Worm (Caenorhabditis elegans) whole organism, L3 larva: ENCODE results near the gene lgc-18.

Experiments used
- R02D3.7 ChIP-seq: fragments of 150-350 bp; optimal IDR thresholded peaks from 2 replicates; lab custom pipeline; 2014; ENCODE audit warnings: missing biosample characterization, missing genetic modification characterization
- ZK546.5 ChIP-seq: sonication (generic microtip); optimal IDR thresholded peaks from 2 replicates; lab custom pipeline; 2017; ENCODE audit warnings: missing biosample characterization, missing genetic modification characterization
- aly-2 ChIP-seq: fragments of 150-350 bp; optimal IDR thresholded peaks from 2 replicates; lab custom pipeline; 2014; ENCODE audit warnings: missing biosample characterization, missing genetic modification characterization
- ama-1 ChIP-seq: fragments of 150-350 bp; optimal IDR thresholded peaks from 2 replicates; lab custom pipeline; 2018
- ceh-16 ChIP-seq: sonication (generic microtip); optimal IDR thresholded peaks from 2 replicates; lab custom pipeline; 2017; ENCODE audit warnings: missing biosample characterization, missing genetic modification characterization
- ceh-28 ChIP-seq: fragments of 150-350 bp; optimal IDR thresholded peaks from 2 replicates; lab custom pipeline; 2014; ENCODE audit warnings: missing biosample characterization, missing genetic modification reagents, missing genetic modification characterization
- ceh-82 ChIP-seq: fragments of 150-350 bp; optimal IDR thresholded peaks from 2 replicates; lab custom pipeline; 2014; ENCODE audit warnings: missing biosample characterization, missing genetic modification characterization
- ceh-9 ChIP-seq: sonication (generic microtip); optimal IDR thresholded peaks from 2 replicates; lab custom pipeline; 2018; ENCODE audit warnings: missing biosample characterization, missing genetic modification characterization
- daf-12 ChIP-seq: fragments of 150-350 bp; optimal IDR thresholded peaks from 2 replicates; lab custom pipeline; 2014; ENCODE audit warnings: missing biosample characterization, missing genetic modification reagents, missing genetic modification characterization
- egl-27 ChIP-seq: sonication (generic microtip); optimal IDR thresholded peaks from 4 replicates; lab custom pipeline; 2017; ENCODE audit warnings: missing biosample characterization, missing genetic modification reagents, missing genetic modification characterization
- egl-5 ChIP-seq: fragments of 150-350 bp; optimal IDR thresholded peaks from 2 replicates; lab custom pipeline; 2017; ENCODE audit warnings: missing biosample characterization, missing genetic modification reagents, missing genetic modification characterization, inconsistent platforms
- elt-1 ChIP-seq: fragments of 150-350 bp; optimal IDR thresholded peaks from 2 replicates; lab custom pipeline; 2014; ENCODE audit warnings: missing biosample characterization, missing genetic modification characterization
- elt-2 ChIP-seq: sonication (generic microtip); optimal IDR thresholded peaks from 2 replicates; lab custom pipeline; 2016; ENCODE audit warnings: missing genetic modification reagents, mild to moderate bottlenecking, missing genetic modification characterization, missing compliant biosample characterization
- elt-3 ChIP-seq, 3 experiments: fragments of 150-350 bp in 1 of 3; sonication (generic microtip) in 2 of 3; optimal IDR thresholded peaks; 2 replicates in 2 of 3; 4 replicates in 1 of 3; lab custom pipeline; 2014 to 2017; ENCODE audit warnings: missing biosample characterization in 3 of 3, missing genetic modification characterization in 3 of 3
- eor-1 ChIP-seq, 2 experiments: fragments of 150-350 bp; optimal IDR thresholded peaks; 2 replicates each; lab custom pipeline; 2014 to 2018; ENCODE audit warnings: missing biosample characterization in 2 of 2, missing genetic modification characterization in 2 of 2
- fkh-10 ChIP-seq: sonication (generic microtip); optimal IDR thresholded peaks from 2 replicates; lab custom pipeline; 2017; ENCODE audit warnings: missing biosample characterization, missing genetic modification reagents, missing genetic modification characterization
- fkh-2 ChIP-seq: fragments of 150-350 bp; optimal IDR thresholded peaks from 2 replicates; lab custom pipeline; 2014; ENCODE audit warnings: missing biosample characterization, missing genetic modification reagents, missing genetic modification characterization
- fos-1 ChIP-seq: fragments of 150-350 bp; optimal IDR thresholded peaks from 2 replicates; lab custom pipeline; 2014; ENCODE audit warnings: missing biosample characterization, missing genetic modification characterization
- hmg-11 ChIP-seq: sonication (generic microtip); optimal IDR thresholded peaks from 2 replicates; lab custom pipeline; 2016; ENCODE audit warnings: missing genetic modification characterization, missing compliant biosample characterization
- jun-1 ChIP-seq: fragments of 150-350 bp; optimal IDR thresholded peaks from 2 replicates; lab custom pipeline; 2014; ENCODE audit warnings: missing biosample characterization, missing genetic modification reagents, missing genetic modification characterization
- lin-15B ChIP-seq: fragments of 150-350 bp; optimal IDR thresholded peaks from 2 replicates; lab custom pipeline; 2014; ENCODE audit warnings: missing biosample characterization, missing genetic modification characterization
- lin-39 ChIP-seq: fragments of 150-350 bp; optimal IDR thresholded peaks from 2 replicates; lab custom pipeline; 2018; ENCODE audit warnings: missing biosample characterization, missing genetic modification reagents, missing genetic modification characterization
- lsy-12 ChIP-seq: sonication (generic microtip); optimal IDR thresholded peaks from 2 replicates; lab custom pipeline; 2016; ENCODE audit warnings: mild to moderate bottlenecking, missing genetic modification characterization, missing compliant biosample characterization
- mdl-1 ChIP-seq: fragments of 150-350 bp; optimal IDR thresholded peaks from 2 replicates; lab custom pipeline; 2014; ENCODE audit warnings: missing biosample characterization, missing genetic modification characterization
- mml-1 ChIP-seq: fragments of 150-350 bp; sonication (generic microtip); optimal IDR thresholded peaks from 3 replicates; lab custom pipeline; 2014; ENCODE audit warnings: missing biosample characterization, missing genetic modification characterization
- nfya-1 ChIP-seq: sonication (generic microtip); optimal IDR thresholded peaks from 2 replicates; lab custom pipeline; 2017; ENCODE audit warnings: missing genetic modification characterization, mild to moderate bottlenecking, missing compliant biosample characterization, antibody characterized with exemption, moderate library complexity; ENCODE audit not compliant: insufficient read depth
- nhr-11 ChIP-seq: fragments of 150-350 bp; optimal IDR thresholded peaks from 2 replicates; lab custom pipeline; 2014; ENCODE audit warnings: missing biosample characterization, missing genetic modification characterization
- nhr-12 ChIP-seq: fragments of 150-350 bp; optimal IDR thresholded peaks from 2 replicates; lab custom pipeline; 2014; ENCODE audit warnings: missing biosample characterization, missing genetic modification characterization
- nhr-23 ChIP-seq: fragments of 150-350 bp; optimal IDR thresholded peaks from 2 replicates; lab custom pipeline; 2014; ENCODE audit warnings: missing biosample characterization, missing genetic modification reagents, missing genetic modification characterization
- nhr-237 ChIP-seq: fragments of 150-350 bp; optimal IDR thresholded peaks from 2 replicates; lab custom pipeline; 2014; ENCODE audit warnings: missing biosample characterization, missing genetic modification characterization
- nhr-25 ChIP-seq: sonication (generic microtip); optimal IDR thresholded peaks from 2 replicates; lab custom pipeline; 2017; ENCODE audit warnings: missing biosample characterization, missing genetic modification characterization
- nhr-28 ChIP-seq: fragments of 150-350 bp; optimal IDR thresholded peaks from 2 replicates; lab custom pipeline; 2014; ENCODE audit warnings: missing biosample characterization, missing genetic modification characterization
- nhr-43 ChIP-seq: sonication (generic microtip); optimal IDR thresholded peaks from 2 replicates; lab custom pipeline; 2016; ENCODE audit warnings: mild to moderate bottlenecking, missing genetic modification characterization, missing compliant biosample characterization; ENCODE audit not compliant: poor library complexity, severe bottlenecking
- nhr-67 ChIP-seq: fragments of 150-350 bp; optimal IDR thresholded peaks from 2 replicates; lab custom pipeline; 2014; ENCODE audit warnings: missing biosample characterization, missing genetic modification characterization
- nhr-76 ChIP-seq: fragments of 150-350 bp; sonication (generic microtip); optimal IDR thresholded peaks from 5 replicates; lab custom pipeline; 2014; ENCODE audit warnings: missing biosample characterization, missing genetic modification characterization
- nhr-77 ChIP-seq: fragments of 150-350 bp; optimal IDR thresholded peaks from 2 replicates; lab custom pipeline; 2014; ENCODE audit warnings: missing biosample characterization, missing genetic modification characterization
- pha-4 ChIP-seq: fragments of 150-350 bp; optimal IDR thresholded peaks from 2 replicates; lab custom pipeline; 2014; ENCODE audit warnings: missing biosample characterization, missing genetic modification reagents, missing genetic modification characterization
- pqm-1 ChIP-seq: fragments of 150-350 bp; optimal IDR thresholded peaks from 2 replicates; lab custom pipeline; 2017; ENCODE audit warnings: missing biosample characterization, missing genetic modification characterization, inconsistent platforms
- sea-2 ChIP-seq: fragments of 150-350 bp; sonication (generic microtip); optimal IDR thresholded peaks from 4 replicates; lab custom pipeline; 2014; ENCODE audit warnings: missing biosample characterization, missing genetic modification reagents, missing genetic modification characterization
- skn-1 ChIP-seq: fragments of 150-350 bp; optimal IDR thresholded peaks from 2 replicates; lab custom pipeline; 2014; ENCODE audit warnings: missing biosample characterization, missing genetic modification characterization
- snpc-4 ChIP-seq: fragments of 150-350 bp; optimal IDR thresholded peaks from 2 replicates; lab custom pipeline; 2014; ENCODE audit warnings: missing biosample characterization, missing genetic modification characterization
- tbx-2 ChIP-seq: sonication (generic microtip); optimal IDR thresholded peaks from 2 replicates; lab custom pipeline; 2016; ENCODE audit warnings: mild to moderate bottlenecking, missing genetic modification characterization, missing compliant biosample characterization
- unc-39 ChIP-seq: sonication (generic microtip); optimal IDR thresholded peaks from 4 replicates; lab custom pipeline; 2017; ENCODE audit warnings: missing biosample characterization, missing genetic modification characterization
- unc-62 ChIP-seq: fragments of 150-350 bp; sonication (generic microtip); optimal IDR thresholded peaks from 4 replicates; lab custom pipeline; 2014; ENCODE audit warnings: missing biosample characterization, missing genetic modification reagents, missing genetic modification characterization
- zag-1 ChIP-seq: fragments of 150-350 bp; optimal IDR thresholded peaks from 2 replicates; lab custom pipeline; 2014; ENCODE audit warnings: missing biosample characterization, missing genetic modification characterization
- ztf-11 ChIP-seq: fragments of 150-350 bp; optimal IDR thresholded peaks from 2 replicates; lab custom pipeline; 2014; ENCODE audit warnings: missing biosample characterization, missing genetic modification characterization
- ztf-4 ChIP-seq: fragments of 150-350 bp; optimal IDR thresholded peaks from 2 replicates; lab custom pipeline; 2014; ENCODE audit warnings: missing biosample characterization, missing genetic modification characterization

lgc-18 gene

DNA sequence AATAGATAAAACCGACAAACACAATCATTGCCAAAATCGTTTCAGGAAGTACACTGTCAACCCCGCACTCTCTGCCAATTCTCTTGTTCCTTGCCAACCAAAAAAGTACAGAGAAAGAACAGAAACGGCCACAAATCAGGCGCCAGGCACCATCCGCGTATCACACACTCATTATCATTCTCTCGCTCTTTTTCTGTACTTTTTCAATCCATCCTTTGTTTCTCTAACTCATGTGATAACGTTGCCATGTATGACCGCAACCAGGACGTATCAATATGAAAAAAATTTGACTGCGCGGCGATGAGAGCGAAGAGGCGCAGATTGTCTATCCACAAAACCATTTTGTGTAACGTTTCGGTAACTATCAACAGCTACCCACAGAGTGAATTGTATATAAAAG lies 20.8 kb upstream of the lgc-18 start, which contains the start of gene col-181:
col-181 (plus strand) TSS at position 301 of the 400 bp plus-strand sequence.
- TF ChIP-seq zag-1 (tag; lab: Kevin White, UChicago) (no peak), ceh-9 (no peak)
- TF ChIP-seq, all 47 proteins: peak for 0

DNA sequence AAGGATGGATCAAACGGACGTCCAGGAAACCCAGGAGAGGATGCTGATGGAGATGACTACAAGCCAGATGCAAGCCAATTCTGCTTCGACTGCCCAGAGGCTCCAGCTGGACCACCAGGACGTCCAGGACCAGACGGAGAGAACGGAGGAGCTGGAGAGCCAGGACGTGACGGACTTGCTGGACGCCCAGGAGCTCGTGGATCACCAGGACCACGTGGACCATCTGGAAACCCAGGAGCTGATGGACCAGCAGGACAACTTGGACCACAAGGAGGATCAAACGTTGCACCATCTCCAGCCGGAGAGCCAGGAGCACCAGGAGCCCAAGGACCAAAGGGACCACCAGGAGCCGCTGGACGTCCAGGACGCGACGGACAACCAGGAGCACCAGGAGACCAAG lies 19.9 kb upstream of the lgc-18 start:
- TF ChIP-seq nhr-77 (tag; lab: Kevin White, UChicago): no peak
- no peak for TF ChIP-seq nhr-23 (tag; lab: Kevin White, UChicago)
- no peak for TF ChIP-seq ceh-9
- no peak for TF ChIP-seq zag-1 (tag; lab: Kevin White, UChicago)
- no peak for TF ChIP-seq fkh-2 (tag; lab: Kevin White, UChicago)
- no peak for TF ChIP-seq nhr-25 (tag; lab: Kevin White, UChicago)
- no peak for TF ChIP-seq ceh-16 (tag; lab: Kevin White, UChicago)
- TF ChIP-seq fos-1: no peak
- TF ChIP-seq nhr-11 (tag; lab: Kevin White, UChicago): no peak
- TF ChIP-seq lsy-12 (tag; lab: Kevin White, UChicago): no peak
- no peak for TF ChIP-seq ztf-4 (tag; lab: Kevin White, UChicago)
- no peak for TF ChIP-seq nhr-43
- TF ChIP-seq sea-2 (GFP tag; lab: Kevin White, UChicago): no peak

DNA sequence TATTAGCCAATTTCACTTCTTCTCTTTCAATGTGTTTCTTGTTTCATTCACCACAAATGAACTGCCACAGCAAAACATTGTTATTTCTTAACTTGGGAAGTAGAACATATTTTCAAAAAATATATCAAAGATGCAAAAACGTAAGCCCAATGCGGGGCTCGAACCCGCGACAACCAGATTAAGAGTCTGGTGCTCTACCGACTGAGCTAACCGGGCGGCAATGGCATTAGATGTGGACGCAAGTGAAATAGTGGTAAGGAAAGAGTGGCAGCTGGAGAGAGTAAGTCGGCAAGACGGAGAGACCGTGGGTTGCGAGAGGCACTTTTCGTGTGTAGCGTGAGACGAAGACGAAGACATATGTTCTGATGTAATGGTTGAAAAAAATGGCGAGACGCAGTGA lies 19.4 kb upstream of the lgc-18 start:
- TF ChIP-seq nhr-237 (tag; lab: Kevin White, UChicago): no peak
- TF ChIP-seq nhr-11 (tag; lab: Kevin White, UChicago): no peak
- TF ChIP-seq elt-1 (tag; lab: Kevin White, UChicago): no peak
- TF ChIP-seq pqm-1: no peak
- TF ChIP-seq snpc-4 (tag; lab: Kevin White, UChicago): peak; percentile 3
- TF ChIP-seq pha-4 (tag; lab: Kevin White, UChicago): no peak
- no peak for TF ChIP-seq mml-1 (tag; lab: Kevin White, UChicago)
- TF ChIP-seq lsy-12 (tag; lab: Kevin White, UChicago): peak; percentile 65
- no peak for TF ChIP-seq ceh-9
- TF ChIP-seq R02D3.7 (tag; lab: Kevin White, UChicago): peak; percentile 20
- peak; percentile 85 for TF ChIP-seq nhr-43
- TF ChIP-seq egl-5 (tag; lab: Kevin White, UChicago): peak; percentile 26
- no peak for TF ChIP-seq fos-1
- peak; percentile 55 for TF ChIP-seq nhr-23 (tag; lab: Kevin White, UChicago)
- peak; percentile 75 for TF ChIP-seq lin-39 (tag; lab: Kevin White, UChicago)
- TF ChIP-seq sea-2 (GFP tag; lab: Kevin White, UChicago): peak; percentile 81
- TF ChIP-seq eor-1 (tag; optimal IDR thresholded peaks at IDR 0.05; lab: Kevin White, UChicago): no peak
- TF ChIP-seq daf-12 (tag; lab: Kevin White, UChicago): no peak
- TF ChIP-seq zag-1 (tag; lab: Kevin White, UChicago): no peak
- TF ChIP-seq tbx-2: peak; percentile 79
- TF ChIP-seq skn-1: no peak
- TF ChIP-seq unc-39 (tag; lab: Kevin White, UChicago): no peak
- peak; percentile 4 for TF ChIP-seq lin-15B
- peak; percentile 14 for TF ChIP-seq nhr-77 (tag; lab: Kevin White, UChicago)
- no peak for TF ChIP-seq ceh-16 (tag; lab: Kevin White, UChicago)
- no peak for TF ChIP-seq aly-2 (tag; lab: Kevin White, UChicago)
- TF ChIP-seq ceh-82 (tag; lab: Kevin White, UChicago): peak; percentile 78
- TF ChIP-seq ztf-11 (tag; lab: Kevin White, UChicago): peak; percentile 6
- no peak for TF ChIP-seq nhr-12 (tag; lab: Kevin White, UChicago)
- peak; percentile 41 for TF ChIP-seq ceh-28 (tag; lab: Kevin White, UChicago)
- no peak for TF ChIP-seq nhr-28 (tag; lab: Kevin White, UChicago)
- peak; percentile 20 for TF ChIP-seq fkh-2 (tag; lab: Kevin White, UChicago)
- no peak for TF ChIP-seq fkh-10 (GFP tag; lab: Kevin White, UChicago)
- peak; percentile 33 for TF ChIP-seq nhr-76
- peak; percentile 20 for TF ChIP-seq jun-1 (tag; lab: Kevin White, UChicago)
- no peak for TF ChIP-seq hmg-11 (tag; lab: Kevin White, UChicago)
- TF ChIP-seq nfya-1 (tag; lab: Kevin White, UChicago): peak; percentile 67
- TF ChIP-seq unc-62: peak; percentile 17
- TF ChIP-seq elt-3 (tag; optimal IDR thresholded peaks at IDR 0.05; lab: Kevin White, UChicago): peak in 1 of 3 experiments; percentile 25
- no peak for TF ChIP-seq nhr-67 (tag; lab: Kevin White, UChicago)
- peak; percentile 25 for TF ChIP-seq nhr-25 (tag; lab: Kevin White, UChicago)
- TF ChIP-seq ztf-4 (tag; lab: Kevin White, UChicago): no peak
- peak; percentile 42 for TF ChIP-seq elt-2 (tag; lab: Kevin White, UChicago)
- TF ChIP-seq ZK546.5 (tag; lab: Kevin White, UChicago): no peak
- peak; percentile 48 for TF ChIP-seq egl-27 (tag; lab: Kevin White, UChicago)
- no peak for TF ChIP-seq mdl-1
- TF ChIP-seq ama-1: no peak
